Worm (Caenorhabditis elegans) whole organism, young adult: Measurements from ENCODE around the gene T04B2.8.
"Not testable (repeated sequence)": the region's sequence is repeated elsewhere in the genome, so short reads cannot be mapped to it uniquely, and the experiment has no call there.

Source experiments
- B0336.3 ChIP-seq: fragments of 200-800 bp; sonication (Bioruptor generic); IDR thresholded peaks from 2 replicates; pipeline ENCODE4 v1.3.6; 2022; ENCODE audit warnings: missing genetic modification characterization, missing compliant biosample characterization
- Y53F4B.3 ChIP-seq: fragments of 200-800 bp; sonication (Bioruptor generic); IDR thresholded peaks from 2 replicates; pipeline ENCODE4 v1.3.6; 2022; ENCODE audit warnings: missing genetic modification reagents, missing genetic modification characterization, missing compliant biosample characterization
- ama-1 ChIP-seq, 3 experiments: fragments of 150-350 bp in 1 of 3; sonication (generic microtip) in 2 of 3; optimal IDR thresholded peaks; 2 replicates each; lab custom pipeline; 2014 to 2018; ENCODE audit warnings: missing biosample characterization in 2 of 3, missing genetic modification characterization in 2 of 3, missing genetic modification reagents in 2 of 3
- die-1 ChIP-seq: sonication (generic microtip); optimal IDR thresholded peaks from 2 replicates; lab custom pipeline; 2016; ENCODE audit warnings: missing genotype, mild to moderate bottlenecking, missing genetic modification characterization, missing compliant biosample characterization
- efl-1 ChIP-seq: fragments of 150-350 bp; optimal IDR thresholded peaks from 2 replicates; lab custom pipeline; 2014; ENCODE audit warnings: missing biosample characterization, missing genetic modification reagents, missing genetic modification characterization
- lin-35 ChIP-seq, 3 experiments: fragments of 150-350 bp in 2 of 3; sonication (generic microtip) in 1 of 3; optimal IDR thresholded peaks; 2 replicates each; lab custom pipeline; 2014 to 2018; ENCODE audit warnings: missing biosample characterization in 3 of 3, missing genetic modification characterization in 3 of 3, missing genetic modification reagents in 3 of 3
- madf-6 ChIP-seq: fragments of 200-800 bp; sonication (Bioruptor generic); IDR thresholded peaks from 2 replicates; pipeline ENCODE4 v1.3.6; 2022; ENCODE audit warnings: missing genetic modification reagents, missing genetic modification characterization, missing compliant biosample characterization
- pha-4 ChIP-seq: fragments of 150-350 bp; sonication (generic microtip); optimal IDR thresholded peaks from 2 replicates; lab custom pipeline; 2014; ENCODE audit warnings: missing biosample characterization, missing genetic modification reagents, missing genetic modification characterization
- unc-62 ChIP-seq: fragments of 150-350 bp; optimal IDR thresholded peaks from 2 replicates; lab custom pipeline; 2014; ENCODE audit warnings: missing biosample characterization, missing genetic modification reagents, missing genetic modification characterization
- ztf-25 ChIP-seq: fragments of 200-800 bp; sonication (Bioruptor generic); IDR thresholded peaks from 2 replicates; pipeline ENCODE4 v1.3.6; 2022; ENCODE audit warnings: missing genetic modification reagents, missing genetic modification characterization, missing compliant biosample characterization

DNA sequence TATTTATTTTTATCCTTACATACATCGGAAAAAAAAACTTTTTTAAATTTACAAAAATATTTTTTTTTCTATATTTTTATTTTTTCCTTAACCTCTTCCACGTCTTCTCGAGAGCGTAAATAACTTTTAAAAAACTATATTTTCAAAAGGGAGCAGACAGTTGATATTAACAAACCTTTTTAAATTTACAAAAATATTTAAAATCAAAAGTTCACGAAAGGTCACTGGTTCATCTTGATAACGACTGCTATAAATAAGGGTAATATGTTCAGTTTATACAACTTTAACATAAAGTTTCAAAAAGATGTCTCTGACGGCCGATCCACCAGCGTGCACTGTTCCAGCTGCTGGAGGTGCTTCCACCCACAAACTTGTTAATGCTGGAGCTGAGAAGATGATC lies 22.2 kb downstream of the T04B2.8 start, which contains the start of the genes F44D12.16 and msd-2:
- TF ChIP-seq die-1 (tag; lab: Kevin White, UChicago); ama-1 (optimal IDR thresholded peaks at IDR 0.05; lab: Kevin White, UChicago); ama-1 (GFP tag; optimal IDR thresholded peaks at IDR 0.05; lab: Kevin White, UChicago); B0336.3 (GFP tag; lab: Robert Waterston, UW); ztf-25 (GFP tag; lab: Robert Waterston, UW); unc-62 (GFP tag; lab: Kevin White, UChicago); efl-1; madf-6 (GFP tag; lab: Robert Waterston, UW); lin-35 (GFP tag; optimal IDR thresholded peaks at IDR 0.05; lab: Kevin White, UChicago); Y53F4B.3 (GFP tag; lab: Robert Waterston, UW); pha-4 (tag; lab: Kevin White, UChicago): not testable (repeated sequence)
